Worm (Caenorhabditis elegans) whole organism, midembryonic: Measurements from ENCODE around the gene dod-24.

Experiments
- T22C8.4 ChIP-seq: fragments of 200-800 bp; sonication (Bioruptor generic); IDR thresholded peaks from 2 replicates; pipeline ENCODE4 v1.3.6; 2022; ENCODE audit warnings: missing genetic modification characterization, missing compliant biosample characterization
- flt-1 ChIP-seq: fragments of 200-800 bp; sonication (Bioruptor generic); IDR thresholded peaks from 2 replicates; pipeline ENCODE4 v1.3.6; 2022; ENCODE audit warnings: missing genetic modification characterization, missing compliant biosample characterization
- med-1 ChIP-seq: sonication (generic microtip); optimal IDR thresholded peaks from 2 replicates; lab custom pipeline; 2017; ENCODE audit warnings: missing genetic modification characterization, mild to moderate bottlenecking, missing compliant biosample characterization, antibody characterized with exemption, missing genetic modification reagents; ENCODE audit not compliant: insufficient read depth
- ref-1 ChIP-seq: fragments of 200-800 bp; sonication (Bioruptor generic); conservative IDR thresholded peaks from 2 replicates; pipeline ENCODE4 v1.3.6; 2022; ENCODE audit warnings: missing genetic modification reagents, missing genetic modification characterization, missing compliant biosample characterization
- tab-1 ChIP-seq: fragments of 200-800 bp; sonication (Bioruptor generic); IDR thresholded peaks from 2 replicates; pipeline ENCODE4 v1.3.6; 2022; ENCODE audit warnings: missing genetic modification characterization, missing compliant biosample characterization

DNA sequence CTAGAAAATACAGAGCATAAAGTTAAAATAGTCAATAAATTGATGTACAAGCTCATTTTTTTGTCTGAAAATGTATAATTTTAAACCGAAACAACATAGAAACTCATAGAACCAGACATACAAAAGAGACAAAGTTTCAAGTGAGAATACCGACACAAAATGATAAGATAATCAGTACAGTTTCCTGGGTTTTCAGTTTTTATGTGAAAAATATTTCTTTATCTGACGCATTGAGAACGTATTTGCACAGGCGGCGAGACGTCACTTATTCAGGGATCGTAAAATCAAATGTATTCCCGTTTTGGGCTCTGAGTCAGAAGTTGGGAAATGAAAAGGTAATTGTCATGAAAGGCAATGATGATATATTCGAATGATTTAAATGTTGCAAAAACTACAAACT is 50.7 kb downstream of the dod-24 start, which contains the start of gene K08D8.6:
- TF ChIP-seq tab-1 (GFP tag; lab: Robert Waterston, UW) = no peak
- no peak for TF ChIP-seq flt-1 (GFP tag; lab: Robert Waterston, UW)
- no peak for TF ChIP-seq ref-1 (GFP tag; lab: Robert Waterston, UW)
- no peak for TF ChIP-seq med-1 (GFP tag; lab: Kevin White, UChicago)
- TF ChIP-seq T22C8.4 (GFP tag; lab: Robert Waterston, UW) = no peak
